Fruit fly (Drosophila melanogaster): ENCODE data around the gene kst.

kst gene

dm6 chr3L:3319223-3319643 is 17.4 kb upstream of the kst start, which contains the start of the genes PIG-C, CG12016 and Dpm2 (continued):
- peak; percentile 55; the same call in 1 of the 2 replicates for TF ChIP-seq ttk (GFP tag; IDR thresholded peaks at IDR 0.05)
- TF ChIP-seq CG10654 (GFP tag; optimal IDR thresholded peaks at IDR 0.05): peak; percentile 22
- no peak for TF ChIP-seq CG11695 (GFP tag; IDR thresholded peaks at IDR 0.05)
- peak; percentile 50 for TF ChIP-seq corto (GFP tag; optimal IDR thresholded peaks at IDR 0.05)
- peak; percentile 64 for TF ChIP-seq CG18599 (GFP tag; optimal IDR thresholded peaks at IDR 0.05)
- no peak for TF ChIP-seq Drgx (GFP tag; IDR thresholded peaks at IDR 0.05)
- TF ChIP-seq CG13296 (GFP tag; optimal IDR thresholded peaks at IDR 0.05): peak; percentile 47
- peak; percentile 32 for TF ChIP-seq CG8281 (tag; optimal IDR thresholded peaks at IDR 0.05)
- TF ChIP-seq p53 (GFP tag; optimal IDR thresholded peaks at IDR 0.05): no peak
- no peak for TF ChIP-seq eyg (GFP tag; optimal IDR thresholded peaks at IDR 0.05)
- TF ChIP-seq crp (GFP tag; optimal IDR thresholded peaks at IDR 0.05): peak in 1 of 2 experiments; percentile 5
- 0 out of 2 replicates have a peak, but pooled peaks have one; percentile 19 for TF ChIP-seq Atf6 (GFP tag; IDR thresholded peaks at IDR 0.05)
- TF ChIP-seq Doc2 (GFP tag; IDR thresholded peaks at IDR 0.05): no peak
- TF ChIP-seq CG10959 (GFP tag; IDR thresholded peaks at IDR 0.05): 0 out of 2 replicates have a peak, but pooled peaks have one; percentile 23
- peak; percentile 95 for TF ChIP-seq CG42726 (GFP tag; IDR thresholded peaks at IDR 0.05; ENCODE audit: partially characterized antibody)
- peak; percentile 47; the same call in 1 of the 2 replicates for TF ChIP-seq Oaz (GFP tag; IDR thresholded peaks at IDR 0.05)
- peak; percentile 85 for TF ChIP-seq CG4617 (GFP tag; optimal IDR thresholded peaks at IDR 0.05; ENCODE audit: borderline replicate concordance)
- TF ChIP-seq Myb (GFP tag; optimal IDR thresholded peaks at IDR 0.05): peak; percentile 63
- TF ChIP-seq CG12219 (GFP tag; optimal IDR thresholded peaks at IDR 0.05): no peak
- peak; percentile 74 for TF ChIP-seq Dbx (GFP tag; IDR thresholded peaks at IDR 0.05)
- peak; percentile 81 for TF ChIP-seq CoRest (tag; optimal IDR thresholded peaks at IDR 0.05)
- peak; percentile 50; the same call in 1 of the 2 replicates for TF ChIP-seq CG4404 (GFP tag; IDR thresholded peaks at IDR 0.05)
- TF ChIP-seq gt (GFP tag; IDR thresholded peaks at IDR 0.05): no peak
- no peak for TF ChIP-seq fd64A (GFP tag; optimal IDR thresholded peaks at IDR 0.05)
- TF ChIP-seq bcd (GFP tag; optimal IDR thresholded peaks at IDR 0.05): no peak
- peak; percentile 38; the same call in 1 of the 3 replicates for TF ChIP-seq CG11560 (tag; IDR thresholded peaks at IDR 0.05)
- TF ChIP-seq CG1602 (GFP tag; optimal IDR thresholded peaks at IDR 0.05): peak; percentile 59
- TF ChIP-seq crc (GFP tag; optimal IDR thresholded peaks at IDR 0.05): no peak
- TF ChIP-seq CG18619 (GFP tag; optimal IDR thresholded peaks at IDR 0.05): peak; percentile 47
- peak; percentile 52 for TF ChIP-seq ems (GFP tag; optimal IDR thresholded peaks at IDR 0.05)
- TF ChIP-seq ap (GFP tag; IDR thresholded peaks at IDR 0.05): no peak
- TF ChIP-seq MBD-R2 (GFP tag; IDR thresholded peaks at IDR 0.05): peak; percentile 89
- TF ChIP-seq CrebB (tag; optimal IDR thresholded peaks at IDR 0.05): peak; percentile 21
- peak; percentile 71 for TF ChIP-seq CG7786 (GFP tag; optimal IDR thresholded peaks at IDR 0.05)
- TF ChIP-seq gsb-n (tag; optimal IDR thresholded peaks at IDR 0.05): no peak
- TF ChIP-seq CG15269 (tag; optimal IDR thresholded peaks at IDR 0.05): peak; percentile 55
- peak; percentile 78 for TF ChIP-seq B-H2 (GFP tag; optimal IDR thresholded peaks at IDR 0.05)
- no peak for TF ChIP-seq Gsc (GFP tag; IDR thresholded peaks at IDR 0.05)
- TF ChIP-seq CG10147 (GFP tag; optimal IDR thresholded peaks at IDR 0.05): peak; percentile 58
- peak in 1 of 3 experiments; percentile 62 for TF ChIP-seq lola (GFP tag; optimal IDR thresholded peaks at IDR 0.05)
- TF ChIP-seq al (GFP tag; IDR thresholded peaks at IDR 0.05): peak; percentile 61; the same call in 1 of the 2 replicates
- peak; percentile 1 for TF ChIP-seq Tbp (GFP tag; optimal IDR thresholded peaks at IDR 0.05)
- peak; percentile 92 for TF ChIP-seq sens (GFP tag)
- peak; percentile 16 for TF ChIP-seq CG3407 (GFP tag; optimal IDR thresholded peaks at IDR 0.05)
- no peak for TF ChIP-seq CG7745 (tag; optimal IDR thresholded peaks at IDR 0.05)
- TF ChIP-seq pum (GFP tag; optimal IDR thresholded peaks at IDR 0.05): peak; percentile 69
- peak; percentile 43 for TF ChIP-seq dmrt11E (tag; optimal IDR thresholded peaks at IDR 0.05)
- TF ChIP-seq CG31224 (GFP tag; IDR thresholded peaks at IDR 0.05): peak; percentile 53; the same call in 1 of the 2 replicates
- TF ChIP-seq CG17385 (GFP tag; optimal IDR thresholded peaks at IDR 0.05): no peak
- TF ChIP-seq CG15479 (GFP tag; optimal IDR thresholded peaks at IDR 0.05): peak; percentile 92
- peak; percentile 83 for TF ChIP-seq zfh2 (GFP tag; optimal IDR thresholded peaks at IDR 0.05)
